Fruit fly (Drosophila melanogaster) S2 (cell line): ENCODE results near the gene Cpr76Bc.
"Not testable (repeated sequence)": the region's sequence is repeated elsewhere in the genome, so short reads cannot be mapped to it uniquely, and the experiment has no call there.

Source experiments
- CG8478 ChIP-seq: fragments of >200 bp; optimal IDR thresholded peaks from 2 replicates; lab custom pipeline; 2018
- CTCF ChIP-seq, 2 experiments: fragments of >200 bp; optimal IDR thresholded peaks; 2 replicates each; lab custom pipeline; 2018

- not testable (repeated sequence) for TF ChIP-seq CG8478 (lab: Kevin White, UChicago); CTCF (optimal IDR thresholded peaks at IDR 0.05; lab: Kevin White, UChicago)
These were observed 33.5 kb upstream of the Cpr76Bc start, which contains the start of gene CG32212 for dm6 chr3L:19487260-19487659.
